Worm (Caenorhabditis elegans) whole organism, late embryonic: ENCODE measurements around the gene K03A11.6.

Source experiments
- ama-1 ChIP-seq: fragments of 150-350 bp; optimal IDR thresholded peaks from 2 replicates; lab custom pipeline; 2014
- odd-2 ChIP-seq: sonication (generic microtip); optimal IDR thresholded peaks from 2 replicates; lab custom pipeline; 2017; ENCODE audit warnings: antibody characterized with exemption, mild to moderate bottlenecking, missing genetic modification characterization, missing compliant biosample characterization
- pha-4 ChIP-seq: fragments of 150-350 bp; optimal IDR thresholded peaks from 2 replicates; lab custom pipeline; 2018; ENCODE audit warnings: missing biosample characterization, missing genetic modification reagents, missing genetic modification characterization
- pqm-1 ChIP-seq: sonication (generic microtip); optimal IDR thresholded peaks from 2 replicates; lab custom pipeline; 2016; ENCODE audit warnings: missing genetic modification characterization, missing compliant biosample characterization
- pros-1 ChIP-seq: fragments of 150-350 bp; optimal IDR thresholded peaks from 2 replicates; lab custom pipeline; 2014; ENCODE audit warnings: missing biosample characterization, missing genetic modification reagents, missing genetic modification characterization
- ref-2 ChIP-seq: sonication (generic microtip); optimal IDR thresholded peaks from 2 replicates; lab custom pipeline; 2016; ENCODE audit warnings: missing genetic modification characterization, missing compliant biosample characterization
- sox-2 ChIP-seq: fragments of 200-800 bp; sonication (Bioruptor generic); IDR thresholded peaks from 2 replicates; pipeline ENCODE4 v1.3.6; 2022; ENCODE audit warnings: missing genetic modification reagents, missing genetic modification characterization, missing compliant biosample characterization
- unc-55 ChIP-seq: sonication (generic microtip); optimal IDR thresholded peaks from 2 replicates; lab custom pipeline; 2017; ENCODE audit warnings: missing biosample characterization, missing genetic modification reagents, missing genetic modification characterization
- unc-86 ChIP-seq: sonication (generic microtip); optimal IDR thresholded peaks from 2 replicates; lab custom pipeline; 2016; ENCODE audit warnings: missing genetic modification characterization, missing compliant biosample characterization

ce11 chrX:13014341-13014740 is 41.3 kb upstream of the K03A11.6 start:
- TF ChIP-seq odd-2 (tag; lab: Kevin White, UChicago), result no peak
- TF ChIP-seq pha-4 (tag; lab: Kevin White, UChicago), result no peak
- TF ChIP-seq unc-55 (GFP tag; lab: Kevin White, UChicago), result no peak
- no peak for TF ChIP-seq unc-86 (tag; lab: Kevin White, UChicago)
- TF ChIP-seq pqm-1 (tag; lab: Kevin White, UChicago), result no peak
- no peak for TF ChIP-seq sox-2 (GFP tag; lab: Robert Waterston, UW)
- TF ChIP-seq pros-1 (tag; lab: Kevin White, UChicago), result no peak
- no peak for TF ChIP-seq ama-1 (lab: Kevin White, UChicago)
- no peak for TF ChIP-seq ref-2 (tag; lab: Kevin White, UChicago)
